Worm (Caenorhabditis elegans) whole organism, midembryonic: ENCODE results near the gene T28C6.11.

ENCODE experiments used
- T22C8.4 ChIP-seq: fragments of 200-800 bp; sonication (Bioruptor generic); IDR thresholded peaks from 2 replicates; pipeline ENCODE4 v1.3.6; 2022; ENCODE audit warnings: missing genetic modification characterization, missing compliant biosample characterization
- cog-1 ChIP-seq: sonication (generic microtip); optimal IDR thresholded peaks from 2 replicates; lab custom pipeline; 2016; ENCODE audit warnings: missing genetic modification characterization, missing compliant biosample characterization
- flt-1 ChIP-seq: fragments of 200-800 bp; sonication (Bioruptor generic); IDR thresholded peaks from 2 replicates; pipeline ENCODE4 v1.3.6; 2022; ENCODE audit warnings: missing genetic modification characterization, missing compliant biosample characterization
- klf-2 ChIP-seq: fragments of 200-800 bp; sonication (Bioruptor generic); conservative IDR thresholded peaks from 2 replicates; pipeline ENCODE4 v1.3.6; 2022; ENCODE audit warnings: missing genetic modification reagents, missing genetic modification characterization, missing compliant biosample characterization
- med-1 ChIP-seq: sonication (generic microtip); optimal IDR thresholded peaks from 2 replicates; lab custom pipeline; 2017; ENCODE audit warnings: missing genetic modification characterization, mild to moderate bottlenecking, missing compliant biosample characterization, antibody characterized with exemption, missing genetic modification reagents; ENCODE audit not compliant: insufficient read depth
- ref-1 ChIP-seq: fragments of 200-800 bp; sonication (Bioruptor generic); conservative IDR thresholded peaks from 2 replicates; pipeline ENCODE4 v1.3.6; 2022; ENCODE audit warnings: missing genetic modification reagents, missing genetic modification characterization, missing compliant biosample characterization
- tab-1 ChIP-seq: fragments of 200-800 bp; sonication (Bioruptor generic); IDR thresholded peaks from 2 replicates; pipeline ENCODE4 v1.3.6; 2022; ENCODE audit warnings: missing genetic modification characterization, missing compliant biosample characterization
- ztf-23 ChIP-seq: fragments of 200-800 bp; sonication (Bioruptor generic); IDR thresholded peaks from 2 replicates; pipeline ENCODE4 v1.3.6; 2022; ENCODE audit warnings: missing genetic modification reagents, missing genetic modification characterization, missing compliant biosample characterization
- ztf-29 ChIP-seq: fragments of 200-800 bp; sonication (Bioruptor generic); IDR thresholded peaks from 2 replicates; pipeline ENCODE4 v1.3.6; 2022; ENCODE audit warnings: missing genetic modification reagents, missing genetic modification characterization, missing compliant biosample characterization

The T28C6.11 gene

DNA sequence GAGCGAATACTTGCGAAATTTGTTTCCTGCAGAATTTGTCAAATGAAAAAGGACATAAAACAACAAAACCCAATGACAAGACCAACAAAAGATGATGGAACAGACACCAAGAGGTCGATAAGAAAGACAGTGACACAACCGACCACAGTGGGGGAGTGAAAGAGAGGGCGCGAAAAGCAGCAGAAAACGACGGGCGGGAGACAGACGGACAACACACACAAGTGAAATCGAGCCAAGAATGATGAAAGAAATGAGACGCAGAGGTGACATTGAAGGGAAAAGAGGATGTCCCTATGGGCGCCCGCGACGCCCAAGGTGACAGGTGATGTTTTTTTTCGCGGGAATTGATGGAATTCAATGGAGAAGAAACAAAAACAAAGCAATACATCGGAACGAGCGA lies 26.0 kb upstream of the T28C6.11 start:
- TF ChIP-seq T22C8.4 (GFP tag; lab: Robert Waterston, UW) (no peak), cog-1 (no peak), flt-1 (no peak), ztf-23 (GFP tag; lab: Robert Waterston, UW) (no peak), klf-2 (no peak), ztf-29 (no peak), ref-1 (no peak), tab-1 (GFP tag; lab: Robert Waterston, UW) (no peak), med-1 (no peak)

ce11 chrIV:8865343-8865742 lies 25.3 kb upstream of the T28C6.11 start, which contains the start of gene C09G9.1:
Gene C09G9.1, minus strand, starts transcription at chrIV:8865485.
- TF ChIP-seq T22C8.4 (GFP tag; lab: Robert Waterston, UW) (no peak), ztf-23 (GFP tag; lab: Robert Waterston, UW) (no peak)

- TF ChIP-seq ref-1: no peak
- no peak for TF ChIP-seq flt-1
- TF ChIP-seq cog-1: no peak
- no peak for TF ChIP-seq med-1
- no peak for TF ChIP-seq T22C8.4 (GFP tag; lab: Robert Waterston, UW)
- TF ChIP-seq ztf-29: no peak
- no peak for TF ChIP-seq klf-2
- TF ChIP-seq ztf-23 (GFP tag; lab: Robert Waterston, UW): no peak
These were observed 24.6 kb upstream of the T28C6.11 start for ce11 chrIV:8864672-8865071.

- TF ChIP-seq flt-1 (no peak), ztf-29 (no peak)
These were observed 15.9 kb upstream of the T28C6.11 start, which contains the start of gene T11B7.5 for ce11 chrIV:8855963-8856362. Gene T11B7.5, minus strand, starts transcription at chrIV:8856063.

- TF ChIP-seq ref-1 (no peak), med-1 (no peak), ztf-29 (no peak), tab-1 (GFP tag; lab: Robert Waterston, UW) (no peak), klf-2 (no peak), cog-1 (no peak), flt-1 (no peak), T22C8.4 (GFP tag; lab: Robert Waterston, UW) (no peak), ztf-23 (GFP tag; lab: Robert Waterston, UW) (no peak)
These were observed 13.2 kb upstream of the T28C6.11 start for ce11 chrIV:8853301-8853700.

ce11 chrIV:8852194-8852593 lies 12.1 kb upstream of the T28C6.11 start, which contains the start of gene alp-1:
Gene alp-1, plus strand, starts transcription at chrIV:8852494.
- TF ChIP-seq ref-1 (no peak), ztf-29 (no peak), tab-1 (GFP tag; lab: Robert Waterston, UW) (no peak), klf-2 (no peak), flt-1 (no peak), ztf-23 (GFP tag; lab: Robert Waterston, UW) (no peak), T22C8.4 (GFP tag; lab: Robert Waterston, UW) (no peak), cog-1 (no peak), med-1 (no peak)

- TF ChIP-seq cog-1: no peak
- no peak for TF ChIP-seq tab-1 (GFP tag; lab: Robert Waterston, UW)
- TF ChIP-seq T22C8.4 (GFP tag; lab: Robert Waterston, UW): no peak
- no peak for TF ChIP-seq klf-2
- TF ChIP-seq ztf-29: no peak
- no peak for TF ChIP-seq flt-1
- TF ChIP-seq ztf-23 (GFP tag; lab: Robert Waterston, UW): no peak
- no peak for TF ChIP-seq ref-1
- TF ChIP-seq med-1: no peak
These were observed 10.7 kb upstream of the T28C6.11 start for ce11 chrIV:8850807-8851206.

ce11 chrIV:8848983-8849382 lies 8.9 kb upstream of the T28C6.11 start:
- TF ChIP-seq T22C8.4 (GFP tag; lab: Robert Waterston, UW): no peak
- no peak for TF ChIP-seq tab-1 (GFP tag; lab: Robert Waterston, UW)
- no peak for TF ChIP-seq med-1
- no peak for TF ChIP-seq ztf-23 (GFP tag; lab: Robert Waterston, UW)
- no peak for TF ChIP-seq ztf-29
- TF ChIP-seq cog-1: no peak
- no peak for TF ChIP-seq klf-2
- TF ChIP-seq ref-1: no peak
- no peak for TF ChIP-seq flt-1

ce11 chrIV:8847918-8848317 lies 7.9 kb upstream of the T28C6.11 start, which contains the start of gene col-118:
Gene col-118, plus strand, starts transcription at chrIV:8848218.
- TF ChIP-seq tab-1 (GFP tag; lab: Robert Waterston, UW) (no peak), flt-1 (no peak), ztf-23 (GFP tag; lab: Robert Waterston, UW) (no peak), ztf-29 (no peak), med-1 (no peak), ref-1 (no peak), cog-1 (no peak), klf-2 (no peak), T22C8.4 (GFP tag; lab: Robert Waterston, UW) (no peak)

DNA sequence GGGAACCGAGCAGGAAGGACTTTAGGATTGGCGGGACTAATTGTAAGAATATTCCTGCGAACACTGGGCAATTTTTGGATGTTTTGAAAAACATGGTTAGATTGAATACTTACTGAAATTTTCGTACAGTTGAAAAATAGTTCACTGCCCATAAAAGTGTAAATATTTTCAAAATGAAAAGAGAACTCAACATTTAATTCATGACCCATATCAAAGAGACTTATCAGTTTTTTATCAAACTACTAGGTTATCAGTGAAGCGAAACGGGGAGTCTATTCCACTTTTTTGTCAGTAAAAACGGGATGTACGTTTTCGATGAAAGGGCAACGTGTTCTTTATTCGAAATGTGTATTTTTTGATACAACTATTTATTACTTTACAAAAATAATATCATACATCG lies 5.9 kb upstream of the T28C6.11 start:
- no peak for TF ChIP-seq flt-1

DNA sequence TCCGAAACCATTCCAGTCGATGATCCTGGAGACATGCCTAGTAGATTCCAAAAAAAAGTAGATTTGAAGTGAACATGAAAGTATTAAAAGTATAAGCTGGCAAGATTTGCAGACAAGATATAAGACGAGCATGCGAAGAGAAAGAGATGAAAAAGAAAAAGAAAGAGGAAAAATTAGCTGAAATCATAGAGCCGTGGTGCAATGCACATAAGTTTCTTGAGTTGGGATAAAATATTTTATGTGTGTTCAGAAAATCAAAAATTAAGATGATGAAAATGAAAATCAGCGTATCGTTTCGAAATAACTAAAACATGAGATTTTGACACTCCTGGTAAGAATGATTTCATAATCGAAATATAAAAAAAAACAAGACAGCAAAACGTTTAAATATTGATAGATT lies 4.4 kb upstream of the T28C6.11 start, which contains the start of gene T11B7.2:
TSS of gene T11B7.2 (minus strand) at position 101 of the 400 bp plus-strand sequence.
- TF ChIP-seq ref-1: no peak
- no peak for TF ChIP-seq cog-1
- no peak for TF ChIP-seq ztf-29
- TF ChIP-seq ztf-23 (GFP tag; lab: Robert Waterston, UW): no peak
- no peak for TF ChIP-seq med-1
- no peak for TF ChIP-seq klf-2
- TF ChIP-seq flt-1: no peak
- no peak for TF ChIP-seq T22C8.4 (GFP tag; lab: Robert Waterston, UW)
- no peak for TF ChIP-seq tab-1 (GFP tag; lab: Robert Waterston, UW)

ce11 chrIV:8830591-8830990 lies 9.5 kb downstream of the T28C6.11 start, which contains the start of gene T28C6.8:
Gene T28C6.8, minus strand, starts transcription at chrIV:8830727.
- TF ChIP-seq klf-2 (no peak), ref-1 (no peak), med-1 (no peak), ztf-23 (GFP tag; lab: Robert Waterston, UW) (no peak), ztf-29 (no peak), flt-1 (no peak), cog-1 (no peak), tab-1 (GFP tag; lab: Robert Waterston, UW) (no peak), T22C8.4 (GFP tag; lab: Robert Waterston, UW) (no peak)
